Fruit fly (Drosophila melanogaster) whole organism, embryonic: Measurements from ENCODE around the gene Nepl7.

Experiments
- Abd-B ChIP-seq: fragments of 200-800 bp; sonication (Bioruptor generic); optimal IDR thresholded peaks from 2 replicates; lab custom pipeline; 2018; ENCODE audit warnings: missing biosample characterization, mild to moderate bottlenecking, missing genetic modification characterization, moderate library complexity
- B-H2 ChIP-seq: fragments of 200-800 bp; sonication (Bioruptor generic); optimal IDR thresholded peaks from 2 replicates; lab custom pipeline; 2018; ENCODE audit warnings: missing biosample characterization, mild to moderate bottlenecking, missing genetic modification characterization
- BEAF-32 ChIP-seq: fragments of 200-800 bp; sonication (Bioruptor generic); optimal IDR thresholded peaks from 3 replicates; lab custom pipeline; 2017; ENCODE audit warnings: missing biosample characterization, missing genetic modification characterization, mild to moderate bottlenecking, moderate library complexity, missing genetic modification reagents
- CG10366 ChIP-seq: fragments of 200-800 bp; sonication (Bioruptor generic); IDR thresholded peaks from 2 replicates; pipeline ENCODE4 v1.3.6; 2022; ENCODE audit warnings: missing biosample characterization, missing genetic modification characterization
- CG11093 ChIP-seq: fragments of 200-800 bp; sonication (Bioruptor generic); IDR thresholded peaks from 3 replicates; pipeline ENCODE4 v1.3.6; 2022; ENCODE audit warnings: missing biosample characterization, missing genetic modification characterization
- CG12659 ChIP-seq: fragments of 200-800 bp; sonication (Bioruptor generic); optimal IDR thresholded peaks from 3 replicates; lab custom pipeline; 2017; ENCODE audit warnings: mild to moderate bottlenecking, missing biosample characterization, missing genetic modification reagents, missing genetic modification characterization
- CG12769 ChIP-seq: fragments of 200-800 bp; sonication (Bioruptor generic); optimal IDR thresholded peaks from 2 replicates; lab custom pipeline; 2019; ENCODE audit warnings: missing biosample characterization, mild to moderate bottlenecking, missing genetic modification characterization, moderate library complexity
- CG13775 ChIP-seq: fragments of 200-800 bp; sonication (Bioruptor generic); optimal IDR thresholded peaks from 3 replicates; lab custom pipeline; 2017; ENCODE audit warnings: missing biosample characterization, mild to moderate bottlenecking, missing genetic modification characterization
- CG13894 ChIP-seq: fragments of 200-800 bp; sonication (Bioruptor generic); optimal IDR thresholded peaks from 3 replicates; lab custom pipeline; 2018; ENCODE audit warnings: missing biosample characterization, mild to moderate bottlenecking, missing genetic modification characterization, moderate library complexity
- CG14014 ChIP-seq: fragments of 200-800 bp; sonication (Bioruptor generic); IDR thresholded peaks from 2 replicates; pipeline ENCODE4 v1.3.6; 2022; ENCODE audit warnings: missing biosample characterization, missing genetic modification characterization
- CG14667 ChIP-seq: fragments of 200-800 bp; sonication (Bioruptor generic); IDR thresholded peaks from 2 replicates; pipeline ENCODE4 v1.3.6; 2022; ENCODE audit warnings: missing biosample characterization, missing genetic modification characterization
- CG14965 ChIP-seq: fragments of 200-800 bp; sonication (Bioruptor generic); optimal IDR thresholded peaks from 2 replicates; lab custom pipeline; 2016; ENCODE audit warnings: missing biosample characterization, missing genetic modification characterization, borderline replicate concordance
- CG1529 ChIP-seq: fragments of 200-800 bp; sonication (Bioruptor generic); optimal IDR thresholded peaks from 3 replicates; lab custom pipeline; 2018; ENCODE audit warnings: missing biosample characterization, missing genetic modification characterization
- CG1603 ChIP-seq: fragments of 200-800 bp; sonication (Bioruptor generic); optimal IDR thresholded peaks from 2 replicates; lab custom pipeline; 2019; ENCODE audit warnings: missing biosample characterization, mild to moderate bottlenecking, missing genetic modification characterization, moderate library complexity
- CG17359 ChIP-seq: fragments of 200-800 bp; sonication (Bioruptor generic); optimal IDR thresholded peaks from 3 replicates; lab custom pipeline; 2018; ENCODE audit warnings: missing biosample characterization, mild to moderate bottlenecking, missing genetic modification characterization, moderate library complexity
- CG18262 ChIP-seq: fragments of 200-800 bp; optimal IDR thresholded peaks from 3 replicates; lab custom pipeline; 2019; ENCODE audit warnings: missing biosample characterization, mild to moderate bottlenecking, missing genetic modification characterization, moderate library complexity
- CG31365 ChIP-seq: fragments of 200-800 bp; sonication (Bioruptor generic); optimal IDR thresholded peaks from 2 replicates; lab custom pipeline; 2018; ENCODE audit warnings: missing biosample characterization, mild to moderate bottlenecking, missing genetic modification characterization
- CG3726 ChIP-seq: fragments of 200-800 bp; sonication (Bioruptor generic); IDR thresholded peaks from 3 replicates; pipeline ENCODE4, ENCODE4 v1.3.6; 2022; ENCODE audit warnings: missing biosample characterization, missing genetic modification characterization
- CG7928 ChIP-seq: fragments of 200-800 bp; sonication (Bioruptor generic); optimal IDR thresholded peaks from 2 replicates; lab custom pipeline; 2017; ENCODE audit warnings: missing biosample characterization, mild to moderate bottlenecking, missing genetic modification characterization
- CG8359 ChIP-seq: fragments of 200-800 bp; sonication (Bioruptor generic); optimal IDR thresholded peaks from 2 replicates; lab custom pipeline; 2017; ENCODE audit warnings: missing biosample characterization, mild to moderate bottlenecking, missing genetic modification characterization, borderline replicate concordance
- CG8478 ChIP-seq: fragments of >200 bp; optimal IDR thresholded peaks from 2 replicates; lab custom pipeline; 2018
- CTCF ChIP-seq: fragments of 200-800 bp; sonication (Bioruptor generic); optimal IDR thresholded peaks from 2 replicates; lab custom pipeline; 2017; ENCODE audit warnings: missing biosample characterization, mild to moderate bottlenecking, missing genetic modification characterization, moderate library complexity
- CkIIα-i1 ChIP-seq: fragments of 200-800 bp; sonication (Bioruptor generic); IDR thresholded peaks from 2 replicates; pipeline ENCODE4 v1.3.6; 2022; ENCODE audit warnings: missing biosample characterization, missing genetic modification characterization
- Dref ChIP-seq: fragments of 200-800 bp; sonication (Bioruptor generic); IDR thresholded peaks from 2 replicates; pipeline ENCODE4 v1.3.6; 2022; ENCODE audit warnings: missing biosample characterization, missing genetic modification characterization
- E2f1 ChIP-seq: fragments of 200-800 bp; sonication (Bioruptor generic); IDR thresholded peaks from 2 replicates; pipeline ENCODE4 v1.3.6; 2022; ENCODE audit warnings: missing biosample characterization, missing genetic modification characterization
- Eip74EF ChIP-seq, 2 experiments: fragments of 200-800 bp in 1 of 2; fragments of >200 bp in 1 of 2; sonication (Bioruptor generic) in 1 of 2; optimal IDR thresholded peaks; 2 replicates each; lab custom pipeline; 2017 to 2019; ENCODE audit warnings: missing biosample characterization in 2 of 2, missing genetic modification characterization in 2 of 2, mild to moderate bottlenecking in 1 of 2, moderate library complexity in 1 of 2
- Hmx ChIP-seq: fragments of 200-800 bp; sonication (Bioruptor generic); optimal IDR thresholded peaks from 2 replicates; lab custom pipeline; 2016; ENCODE audit warnings: missing biosample characterization, missing genetic modification characterization
- Hr3 ChIP-seq: fragments of 200-800 bp; sonication (Bioruptor generic); optimal IDR thresholded peaks from 3 replicates; lab custom pipeline; 2016; ENCODE audit warnings: missing biosample characterization, missing genetic modification characterization
- Hsf ChIP-seq: fragments of 200-800 bp; sonication (Bioruptor generic); optimal IDR thresholded peaks from 3 replicates; lab custom pipeline; 2016; ENCODE audit warnings: missing biosample characterization, missing genetic modification characterization
- Myb ChIP-seq: fragments of 200-800 bp; sonication (Bioruptor generic); optimal IDR thresholded peaks from 2 replicates; lab custom pipeline; 2016; ENCODE audit warnings: missing biosample characterization, missing genetic modification characterization
- NC2α ChIP-seq: fragments of 200-800 bp; sonication (Bioruptor generic); optimal IDR thresholded peaks from 2 replicates; lab custom pipeline; 2016; ENCODE audit warnings: missing biosample characterization, missing genetic modification characterization
- Pdp1 ChIP-seq, 2 experiments: fragments of 200-800 bp; sonication (Bioruptor generic); optimal IDR thresholded peaks; 3 replicates each; lab custom pipeline; 2016; ENCODE audit warnings: missing biosample characterization in 2 of 2, missing genetic modification characterization in 2 of 2, mild to moderate bottlenecking in 1 of 2, moderate library complexity in 1 of 2
- Sry-β ChIP-seq: fragments of 200-800 bp; sonication (Bioruptor generic); optimal IDR thresholded peaks from 2 replicates; lab custom pipeline; 2018; ENCODE audit warnings: missing biosample characterization, mild to moderate bottlenecking, missing genetic modification characterization, moderate library complexity
- cad ChIP-seq: fragments of >200 bp; optimal IDR thresholded peaks from 2 replicates; lab custom pipeline; 2017; ENCODE audit warnings: missing biosample characterization, missing genetic modification characterization
- chif ChIP-seq, 2 experiments: fragments of 200-800 bp; sonication (Bioruptor generic); optimal IDR thresholded peaks; 3 replicates each; lab custom pipeline; 2016; ENCODE audit warnings: missing biosample characterization in 2 of 2, missing genetic modification characterization in 2 of 2
- dati ChIP-seq: fragments of 200-800 bp; sonication (Bioruptor generic); IDR thresholded peaks from 2 replicates; pipeline ENCODE4 v1.3.6; 2022; ENCODE audit warnings: missing biosample characterization, missing genetic modification characterization
- dm ChIP-seq: fragments of 200-800 bp; sonication (Bioruptor generic); optimal IDR thresholded peaks from 3 replicates; lab custom pipeline; 2016; ENCODE audit warnings: missing biosample characterization, missing genetic modification characterization
- ems ChIP-seq: fragments of 200-800 bp; sonication (Bioruptor generic); optimal IDR thresholded peaks from 3 replicates; lab custom pipeline; 2016; ENCODE audit warnings: missing biosample characterization, missing genetic modification characterization
- eyg ChIP-seq: fragments of 200-800 bp; sonication (Bioruptor generic); optimal IDR thresholded peaks from 3 replicates; lab custom pipeline; 2016; ENCODE audit warnings: missing biosample characterization, missing genetic modification characterization
- gsb ChIP-seq: fragments of 200-800 bp; sonication (Bioruptor generic); IDR thresholded peaks from 2 replicates; pipeline ENCODE4 v1.3.6; 2022; ENCODE audit warnings: missing biosample characterization, missing genetic modification characterization
- hb ChIP-seq: fragments of 200-800 bp; sonication (Bioruptor generic); IDR thresholded peaks from 3 replicates; pipeline ENCODE4 v1.3.6; 2022; ENCODE audit warnings: missing biosample characterization, missing genetic modification characterization; ENCODE audit not compliant: partially characterized antibody
- ind ChIP-seq: fragments of 200-800 bp; sonication (Bioruptor generic); optimal IDR thresholded peaks from 3 replicates; lab custom pipeline; 2016; ENCODE audit warnings: missing biosample characterization, missing genetic modification characterization
- jumu ChIP-seq: fragments of 200-800 bp; sonication (Bioruptor generic); optimal IDR thresholded peaks from 3 replicates; lab custom pipeline; 2016; ENCODE audit warnings: missing biosample characterization, missing genetic modification characterization
- klu ChIP-seq: fragments of 200-800 bp; sonication (Bioruptor generic); IDR thresholded peaks from 2 replicates; pipeline ENCODE4 v1.3.6; 2022; ENCODE audit warnings: missing biosample characterization, missing genetic modification characterization
- lab ChIP-seq: fragments of 200-800 bp; sonication (Bioruptor generic); optimal IDR thresholded peaks from 3 replicates; lab custom pipeline; 2017; ENCODE audit warnings: missing biosample characterization, missing genetic modification characterization, mild to moderate bottlenecking, moderate library complexity, missing genetic modification reagents
- org-1 ChIP-seq: fragments of 200-800 bp; sonication (Bioruptor generic); optimal IDR thresholded peaks from 2 replicates; lab custom pipeline; 2017; ENCODE audit warnings: missing biosample characterization, missing genetic modification characterization
- pan ChIP-seq, 4 experiments: fragments of >200 bp in 3 of 4; fragments of 200-800 bp in 1 of 4; sonication (Bioruptor generic) in 1 of 4; optimal IDR thresholded peaks in 3 of 4; IDR thresholded peaks in 1 of 4; 2 replicates each; pipeline versions ENCODE4 v1.3.6 to Lab custom; 2017 to 2022; ENCODE audit warnings: missing biosample characterization in 2 of 4, missing genetic modification characterization in 2 of 4, mixed read lengths in 1 of 4
- repo ChIP-seq: fragments of 200-800 bp; sonication (Bioruptor generic); optimal IDR thresholded peaks from 2 replicates; lab custom pipeline; 2016; ENCODE audit warnings: missing biosample characterization, missing genetic modification characterization
- shn ChIP-seq: fragments of 200-800 bp; sonication (Bioruptor generic); optimal IDR thresholded peaks from 3 replicates; lab custom pipeline; 2016; ENCODE audit warnings: missing biosample characterization, missing genetic modification characterization
- sna ChIP-seq: fragments of 200-800 bp; sonication (Bioruptor generic); IDR thresholded peaks from 2 replicates; pipeline ENCODE4 v1.3.6; 2022; ENCODE audit warnings: missing biosample characterization, missing genetic modification characterization; ENCODE audit not compliant: partially characterized antibody
- wor ChIP-seq: fragments of 200-800 bp; sonication (Bioruptor generic); IDR thresholded peaks from 2 replicates; pipeline ENCODE4 v1.3.6; 2022; ENCODE audit warnings: missing biosample characterization, missing genetic modification characterization

Nepl7 gene

dm6 chr2L:12700381-12700963 is 31.0 kb upstream of the Nepl7 start, which contains the start of gene CG17036 (continued):
- TF ChIP-seq NC2α (GFP tag; lab: Kevin White, UChicago) (no peak), dm (GFP tag; lab: Kevin White, UChicago) (no peak), cad (GFP tag; lab: Kevin White, UChicago) (no peak), CG3726 (GFP tag; lab: Robert Waterston, UW) (no peak), dati (GFP tag; lab: Robert Waterston, UW) (no peak), ind (peak; percentile 43), Sry-β (GFP tag; lab: Kevin White, UChicago) (no peak), CG1529 (GFP tag; lab: Kevin White, UChicago) (no peak), CG12769 (tag; lab: Kevin White, UChicago) (no peak), wor (no peak), Abd-B (GFP tag; lab: Kevin White, UChicago) (no peak), CG8359 (GFP tag; lab: Kevin White, UChicago) (no peak), CG13894 (tag; lab: Kevin White, UChicago) (no peak), CG14965 (no peak), jumu (GFP tag; lab: Kevin White, UChicago) (no peak), CG14667 (GFP tag; lab: Robert Waterston, UW) (no peak), org-1 (no peak), CG31365 (tag; lab: Kevin White, UChicago) (no peak), chif (GFP tag; optimal IDR thresholded peaks at IDR 0.05; lab: Kevin White, UChicago) (no peak), BEAF-32 (GFP tag; lab: Kevin White, UChicago) (no peak), CG8478 (no peak), Hmx (GFP tag; lab: Kevin White, UChicago) (no peak), Hsf (GFP tag; lab: Kevin White, UChicago) (no peak), CG10366 (GFP tag; lab: Robert Waterston, UW) (0 out of 2 replicates have a peak, but pooled peaks have one; percentile 13), hb (no peak), gsb (no peak), lab (peak; percentile 47), CG17359 (tag; lab: Kevin White, UChicago) (no peak), repo (GFP tag; lab: Kevin White, UChicago) (no peak), sna (GFP tag; lab: Robert Waterston, UW) (no peak), CG12659 (peak; percentile 45), pan (optimal IDR thresholded peaks at IDR 0.05; lab: Kevin White, UChicago) (no peak), pan (GFP tag; optimal IDR thresholded peaks at IDR 0.05 in 1 of 2, IDR thresholded peaks at IDR 0.05 in 1 of 2) (peak in 1 of 2 experiments; percentile 28), Pdp1 (GFP tag; optimal IDR thresholded peaks at IDR 0.05; lab: Kevin White, UChicago) (peak in 1 of 2 experiments; percentile 79), CG11093 (GFP tag; lab: Robert Waterston, UW) (no peak), B-H2 (GFP tag; lab: Kevin White, UChicago) (no peak), eyg (no peak), E2f1 (0 out of 2 replicates have a peak, but pooled peaks have one; percentile 15), CG1603 (tag; lab: Kevin White, UChicago) (no peak), Eip74EF (GFP tag; optimal IDR thresholded peaks at IDR 0.05; lab: Kevin White, UChicago) (no peak), CG13775 (GFP tag; lab: Kevin White, UChicago) (peak; percentile 47), CG18262 (tag; lab: Kevin White, UChicago) (peak; percentile 42), CkIIα-i1 (GFP tag; lab: Robert Waterston, UW) (no peak), CG7928 (GFP tag; lab: Kevin White, UChicago) (no peak), CG14014 (GFP tag; lab: Robert Waterston, UW) (peak; percentile 55), shn (GFP tag; lab: Kevin White, UChicago) (no peak), Myb (GFP tag; lab: Kevin White, UChicago) (no peak), klu (no peak), ems (GFP tag; lab: Kevin White, UChicago) (no peak), CTCF (GFP tag; lab: Kevin White, UChicago) (no peak), Dref (GFP tag; lab: Robert Waterston, UW) (no peak), Hr3 (GFP tag; lab: Kevin White, UChicago) (peak; percentile 2)
